Fruit fly (Drosophila melanogaster) whole organism, embryonic: Measurements from ENCODE around the gene CG5139.

ENCODE experiments used
- CG10147 ChIP-seq: fragments of 200-800 bp; sonication (Bioruptor generic); optimal IDR thresholded peaks from 2 replicates; lab custom pipeline; 2019; ENCODE audit warnings: missing biosample characterization, mild to moderate bottlenecking, missing genetic modification characterization, moderate library complexity
- CG12219 ChIP-seq: fragments of 200-800 bp; sonication (Bioruptor generic); optimal IDR thresholded peaks from 3 replicates; lab custom pipeline; 2018; ENCODE audit warnings: missing biosample characterization, mild to moderate bottlenecking, missing genetic modification characterization
- CG14965 ChIP-seq: fragments of 200-800 bp; sonication (Bioruptor generic); optimal IDR thresholded peaks from 2 replicates; lab custom pipeline; 2016; ENCODE audit warnings: missing biosample characterization, missing genetic modification characterization, borderline replicate concordance
- CG16779 ChIP-seq: fragments of 200-800 bp; sonication (Bioruptor generic); IDR thresholded peaks from 2 replicates; pipeline ENCODE4 v1.3.6; 2022; ENCODE audit warnings: missing biosample characterization, missing genetic modification characterization
- CG17385 ChIP-seq: fragments of 200-800 bp; sonication (Bioruptor generic); optimal IDR thresholded peaks from 3 replicates; lab custom pipeline; 2018; ENCODE audit warnings: missing biosample characterization, mild to moderate bottlenecking, missing genetic modification characterization
- CG18619 ChIP-seq: fragments of 200-800 bp; sonication (Bioruptor generic); optimal IDR thresholded peaks from 3 replicates; lab custom pipeline; 2017; ENCODE audit warnings: missing biosample characterization, mild to moderate bottlenecking, missing genetic modification characterization
- CG18764 ChIP-seq: fragments of 200-800 bp; sonication (Bioruptor generic); optimal IDR thresholded peaks from 3 replicates; lab custom pipeline; 2016; ENCODE audit warnings: missing biosample characterization, missing genetic modification characterization
- CG30431 ChIP-seq: fragments of 200-800 bp; sonication (Bioruptor generic); optimal IDR thresholded peaks from 2 replicates; lab custom pipeline; 2017; ENCODE audit warnings: missing biosample characterization, missing genetic modification characterization
- CG34422 ChIP-seq: fragments of 200-800 bp; sonication (Bioruptor generic); IDR thresholded peaks from 3 replicates; pipeline ENCODE4 v1.3.6; 2022; ENCODE audit warnings: missing biosample characterization, missing genetic modification characterization
- CG5953 ChIP-seq: fragments of 200-800 bp; sonication (Bioruptor generic); IDR thresholded peaks from 2 replicates; pipeline ENCODE4 v1.3.6; 2022; ENCODE audit warnings: missing biosample characterization, missing genetic modification characterization
- CG6683 ChIP-seq: fragments of 200-800 bp; sonication (Bioruptor generic); optimal IDR thresholded peaks from 2 replicates; lab custom pipeline; 2017; ENCODE audit warnings: missing biosample characterization, mild to moderate bottlenecking, missing genetic modification characterization, missing genetic modification reagents
- CG6689 ChIP-seq: fragments of 200-800 bp; sonication (Bioruptor generic); IDR thresholded peaks from 2 replicates; pipeline ENCODE4 v1.3.6; 2022; ENCODE audit warnings: missing biosample characterization, missing genetic modification characterization
- Ets97D ChIP-seq: fragments of 200-800 bp; sonication (Bioruptor generic); optimal IDR thresholded peaks from 3 replicates; lab custom pipeline; 2016; ENCODE audit warnings: missing biosample characterization, missing genetic modification characterization
- Fer1 ChIP-seq: fragments of 200-800 bp; sonication (Bioruptor generic); optimal IDR thresholded peaks from 2 replicates; lab custom pipeline; 2017; ENCODE audit warnings: missing biosample characterization, mild to moderate bottlenecking, missing genetic modification characterization
- Gsc ChIP-seq: fragments of 200-800 bp; sonication (Bioruptor generic); IDR thresholded peaks from 2 replicates; pipeline ENCODE4 v1.3.6; 2022; ENCODE audit warnings: missing biosample characterization, missing genetic modification characterization
- HLH4C ChIP-seq: fragments of 200-800 bp; sonication (Bioruptor generic); IDR thresholded peaks from 3 replicates; pipeline ENCODE4 v1.3.6; 2022; ENCODE audit warnings: missing biosample characterization, missing genetic modification characterization; ENCODE audit not compliant: partially characterized antibody
- HmgD ChIP-seq: fragments of 200-800 bp; sonication (Bioruptor generic); optimal IDR thresholded peaks from 3 replicates; lab custom pipeline; 2016; ENCODE audit warnings: missing biosample characterization, missing genetic modification characterization
- Lpt ChIP-seq: fragments of >200 bp; optimal IDR thresholded peaks from 2 replicates; lab custom pipeline; 2018; ENCODE audit warnings: missing biosample characterization, missing genetic modification characterization
- MBD-R2 ChIP-seq: fragments of 200-800 bp; sonication (Bioruptor generic); IDR thresholded peaks from 2 replicates; pipeline ENCODE4 v1.3.6; 2022; ENCODE audit warnings: missing biosample characterization, missing genetic modification characterization
- NFAT ChIP-seq: fragments of 200-800 bp; sonication (Bioruptor generic); IDR thresholded peaks from 2 replicates; pipeline ENCODE4 v1.3.6; 2022; ENCODE audit warnings: missing biosample characterization, missing genetic modification characterization
- Oaz ChIP-seq: fragments of 200-800 bp; sonication (Bioruptor generic); IDR thresholded peaks from 2 replicates; pipeline ENCODE4 v1.3.6; 2022; ENCODE audit warnings: missing biosample characterization, missing genetic modification characterization
- PHDP ChIP-seq: fragments of 200-800 bp; sonication (Bioruptor generic); optimal IDR thresholded peaks from 3 replicates; lab custom pipeline; 2018; ENCODE audit warnings: missing biosample characterization, mild to moderate bottlenecking, missing genetic modification characterization, moderate library complexity
- Scr ChIP-seq: fragments of 200-800 bp; sonication (Bioruptor generic); IDR thresholded peaks from 2 replicates; pipeline ENCODE4 v1.3.6; 2022; ENCODE audit warnings: missing biosample characterization, missing genetic modification characterization; ENCODE audit not compliant: partially characterized antibody
- abd-A ChIP-seq: fragments of 200-800 bp; sonication (Bioruptor generic); optimal IDR thresholded peaks from 3 replicates; lab custom pipeline; 2019; ENCODE audit warnings: missing biosample characterization, mild to moderate bottlenecking, missing genetic modification characterization, moderate library complexity
- amos ChIP-seq: fragments of 200-800 bp; sonication (Bioruptor generic); IDR thresholded peaks from 2 replicates; pipeline ENCODE4 v1.3.6; 2022; ENCODE audit warnings: missing biosample characterization, missing genetic modification characterization; ENCODE audit not compliant: partially characterized antibody
- az2 ChIP-seq: fragments of 200-800 bp; sonication (Bioruptor generic); optimal IDR thresholded peaks from 3 replicates; lab custom pipeline; 2016; ENCODE audit warnings: missing biosample characterization, missing genetic modification characterization
- bowl ChIP-seq: fragments of 200-800 bp; sonication (Bioruptor generic); IDR thresholded peaks from 2 replicates; pipeline ENCODE4 v1.3.6; 2022; ENCODE audit warnings: missing biosample characterization, missing genetic modification characterization
- cato ChIP-seq: fragments of 200-800 bp; sonication (Bioruptor generic); optimal IDR thresholded peaks from 2 replicates; lab custom pipeline; 2016; ENCODE audit warnings: missing biosample characterization, missing genetic modification characterization, borderline replicate concordance
- crol ChIP-seq: fragments of 200-800 bp; sonication (Bioruptor generic); IDR thresholded peaks from 2 replicates; pipeline ENCODE4 v1.3.6; 2022; ENCODE audit warnings: missing biosample characterization, missing genetic modification characterization
- dan ChIP-seq: fragments of 200-800 bp; sonication (Bioruptor generic); IDR thresholded peaks from 2 replicates; pipeline ENCODE4 v1.3.6; 2022; ENCODE audit warnings: missing biosample characterization, missing genetic modification characterization
- dm ChIP-seq: fragments of 200-800 bp; sonication (Bioruptor generic); optimal IDR thresholded peaks from 3 replicates; lab custom pipeline; 2016; ENCODE audit warnings: missing biosample characterization, missing genetic modification characterization
- fu2 ChIP-seq: fragments of 200-800 bp; sonication (Bioruptor generic); optimal IDR thresholded peaks from 2 replicates; lab custom pipeline; 2016; ENCODE audit warnings: missing biosample characterization, missing genetic modification characterization
- gt ChIP-seq: fragments of 200-800 bp; sonication (Bioruptor generic); IDR thresholded peaks from 2 replicates; pipeline ENCODE4 v1.3.6; 2022; ENCODE audit warnings: missing biosample characterization, missing genetic modification characterization
- hkb ChIP-seq, 2 experiments: fragments of 200-800 bp in 1 of 2; fragments of >200 bp in 1 of 2; sonication (Bioruptor generic) in 1 of 2; IDR thresholded peaks in 1 of 2; optimal IDR thresholded peaks in 1 of 2; 2 replicates each; pipeline versions ENCODE4 v1.3.6 to Lab custom; 2017 to 2022; ENCODE audit warnings: missing biosample characterization in 1 of 2, missing genetic modification characterization in 1 of 2
- kah ChIP-seq: fragments of 200-800 bp; sonication (Bioruptor generic); optimal IDR thresholded peaks from 2 replicates; lab custom pipeline; 2018; ENCODE audit warnings: missing biosample characterization, mild to moderate bottlenecking, missing genetic modification characterization
- klu ChIP-seq: fragments of 200-800 bp; sonication (Bioruptor generic); IDR thresholded peaks from 2 replicates; pipeline ENCODE4 v1.3.6; 2022; ENCODE audit warnings: missing biosample characterization, missing genetic modification characterization
- lov ChIP-seq, 2 experiments: fragments of 200-800 bp in 1 of 2; fragments of >200 bp in 1 of 2; sonication (Bioruptor generic) in 1 of 2; IDR thresholded peaks in 1 of 2; optimal IDR thresholded peaks in 1 of 2; 2 replicates in 1 of 2; 3 replicates in 1 of 2; pipeline versions ENCODE4 v1.3.6 to Lab custom; 2017 to 2022; ENCODE audit warnings: missing biosample characterization in 1 of 2, missing genetic modification characterization in 1 of 2
- luna ChIP-seq: fragments of 200-800 bp; sonication (Bioruptor generic); optimal IDR thresholded peaks from 2 replicates; lab custom pipeline; 2016; ENCODE audit warnings: missing biosample characterization, missing genetic modification characterization
- mirr ChIP-seq: fragments of 200-800 bp; sonication (Bioruptor generic); optimal IDR thresholded peaks from 3 replicates; lab custom pipeline; 2018; ENCODE audit warnings: missing biosample characterization, mild to moderate bottlenecking, missing genetic modification characterization
- nerfin-1 ChIP-seq: fragments of 200-800 bp; sonication (Bioruptor generic); optimal IDR thresholded peaks from 3 replicates; lab custom pipeline; 2019; ENCODE audit warnings: missing biosample characterization, mild to moderate bottlenecking, missing genetic modification characterization, moderate library complexity
- ranshi ChIP-seq: fragments of 200-800 bp; sonication (Bioruptor generic); IDR thresholded peaks from 2 replicates; pipeline ENCODE4 v1.3.6; 2022; ENCODE audit warnings: missing biosample characterization, missing genetic modification characterization
- scrt ChIP-seq: fragments of 200-800 bp; sonication (Bioruptor generic); optimal IDR thresholded peaks from 2 replicates; lab custom pipeline; 2018; ENCODE audit warnings: missing biosample characterization, mild to moderate bottlenecking, missing genetic modification characterization, moderate library complexity
- sd ChIP-seq: fragments of 200-800 bp; sonication (Bioruptor generic); optimal IDR thresholded peaks from 3 replicates; lab custom pipeline; 2018; ENCODE audit warnings: missing biosample characterization, mild to moderate bottlenecking, missing genetic modification characterization, moderate library complexity
- slou ChIP-seq: fragments of 200-800 bp; sonication (Bioruptor generic); optimal IDR thresholded peaks from 3 replicates; lab custom pipeline; 2016; ENCODE audit warnings: missing biosample characterization, missing genetic modification characterization
- tgo ChIP-seq: fragments of 200-800 bp; sonication (Bioruptor generic); IDR thresholded peaks from 3 replicates; pipeline ENCODE4 v1.3.6; 2022; ENCODE audit warnings: missing biosample characterization, missing genetic modification characterization
- tin ChIP-seq: fragments of 200-800 bp; sonication (Bioruptor generic); optimal IDR thresholded peaks from 3 replicates; lab custom pipeline; 2016; ENCODE audit warnings: missing biosample characterization, missing genetic modification characterization
- zen ChIP-seq: fragments of 200-800 bp; sonication (Bioruptor generic); optimal IDR thresholded peaks from 3 replicates; lab custom pipeline; 2018; ENCODE audit warnings: missing biosample characterization, mild to moderate bottlenecking, missing genetic modification characterization, moderate library complexity

The CG5139 gene

dm6 chr2L:1217892-1218473, 18.9 kb upstream of the CG5139 start (continued):
- TF ChIP-seq PHDP = peak; percentile 65
- TF ChIP-seq CG6689 (GFP tag; lab: Robert Waterston, UW) = no peak
- peak; percentile 56; the same call in 1 of the 2 replicates for TF ChIP-seq CG5953
- 0 out of 2 replicates have a peak, but pooled peaks have one; percentile 24 for TF ChIP-seq ranshi (GFP tag; lab: Robert Waterston, UW)

dm6 chr2L:1217033-1217612, 18.1 kb upstream of the CG5139 start:
- TF ChIP-seq CG16779 (GFP tag; lab: Robert Waterston, UW) (no peak), CG30431 (no peak), Fer1 (GFP tag; lab: Kevin White, UChicago) (no peak), fu2 (no peak), scrt (GFP tag; lab: Kevin White, UChicago) (no peak), lov (optimal IDR thresholded peaks at IDR 0.05; lab: Kevin White, UChicago) (no peak), lov (GFP tag; IDR thresholded peaks at IDR 0.05; lab: Robert Waterston, UW) (no peak), mirr (GFP tag; lab: Kevin White, UChicago) (no peak), bowl (GFP tag; lab: Robert Waterston, UW) (no peak), tgo (GFP tag; lab: Robert Waterston, UW) (no peak), CG10147 (GFP tag; lab: Kevin White, UChicago) (no peak), sd (tag; lab: Kevin White, UChicago) (peak; percentile 60), CG12219 (no peak), slou (GFP tag; lab: Kevin White, UChicago) (no peak), nerfin-1 (tag; lab: Kevin White, UChicago) (peak; percentile 86), abd-A (tag; lab: Kevin White, UChicago) (peak; percentile 87), Scr (GFP tag; lab: Robert Waterston, UW) (no peak), Oaz (GFP tag; lab: Robert Waterston, UW) (no peak), crol (GFP tag; lab: Robert Waterston, UW) (0 out of 2 replicates have a peak, but pooled peaks have one; percentile 22), kah (GFP tag; lab: Kevin White, UChicago) (no peak)

dm6 chr2L:1214465-1214864, 15.4 kb upstream of the CG5139 start:
- TF ChIP-seq amos (GFP tag; lab: Robert Waterston, UW) = no peak
- no peak for TF ChIP-seq Ets97D (GFP tag; lab: Kevin White, UChicago)
- TF ChIP-seq CG17385 (GFP tag; lab: Kevin White, UChicago) = peak; percentile 39
- TF ChIP-seq klu (GFP tag; lab: Robert Waterston, UW) = 0 out of 2 replicates have a peak, but pooled peaks have one; percentile 28
- TF ChIP-seq cato = no peak
- no peak for TF ChIP-seq luna
- TF ChIP-seq CG34422 (GFP tag; lab: Robert Waterston, UW) = peak; percentile 33; the same call in 1 of the 3 replicates
- TF ChIP-seq CG6683 (GFP tag; lab: Kevin White, UChicago) = no peak
- TF ChIP-seq HmgD (GFP tag; lab: Kevin White, UChicago) = no peak
- TF ChIP-seq Gsc (GFP tag; lab: Robert Waterston, UW) = 0 out of 2 replicates have a peak, but pooled peaks have one; percentile 16
- TF ChIP-seq HLH4C (GFP tag; lab: Robert Waterston, UW) = no peak
- no peak for TF ChIP-seq CG18619 (GFP tag; lab: Kevin White, UChicago)
- TF ChIP-seq dan (GFP tag; lab: Robert Waterston, UW) = no peak
- TF ChIP-seq NFAT (GFP tag; lab: Robert Waterston, UW) = no peak
- peak; percentile 23 for TF ChIP-seq tin
- TF ChIP-seq az2 (GFP tag; lab: Kevin White, UChicago) = peak; percentile 42
- no peak for TF ChIP-seq bowl (GFP tag; lab: Robert Waterston, UW)
- TF ChIP-seq zen (tag; lab: Kevin White, UChicago) = no peak
- no peak for TF ChIP-seq CG18764 (GFP tag; lab: Kevin White, UChicago)
- no peak for TF ChIP-seq CG14965
- TF ChIP-seq gt (GFP tag; lab: Robert Waterston, UW) = no peak
- no peak; the same call in 1 of the 2 replicates for TF ChIP-seq MBD-R2 (GFP tag; lab: Robert Waterston, UW)
- TF ChIP-seq hkb (optimal IDR thresholded peaks at IDR 0.05; lab: Kevin White, UChicago) = no peak
- peak; percentile 70 for TF ChIP-seq hkb (GFP tag; IDR thresholded peaks at IDR 0.05; lab: Robert Waterston, UW)
- no peak for TF ChIP-seq Lpt
- TF ChIP-seq dm (GFP tag; lab: Kevin White, UChicago) = no peak
